Worm (Caenorhabditis elegans) whole organism, young adult: ENCODE results near the gene K02C4.5.

ENCODE experiments used
- B0035.1 ChIP-seq: sonication (generic microtip); optimal IDR thresholded peaks from 2 replicates; lab custom pipeline; 2016; ENCODE audit warnings: missing genetic modification characterization, mild to moderate bottlenecking, missing compliant biosample characterization, missing genotype, missing genetic modification reagents
- B0261.1 ChIP-seq: sonication (generic microtip); optimal IDR thresholded peaks from 2 replicates; lab custom pipeline; 2016; ENCODE audit warnings: mild to moderate bottlenecking, missing genetic modification characterization, moderate library complexity, missing compliant biosample characterization
- D2030.7 ChIP-seq: fragments of 200-800 bp; sonication (Bioruptor generic); IDR thresholded peaks from 2 replicates; pipeline ENCODE4 v1.3.6; 2022; ENCODE audit warnings: missing genetic modification reagents, missing genetic modification characterization, missing compliant biosample characterization
- F37B4.10 ChIP-seq: fragments of 200-800 bp; sonication (Bioruptor generic); IDR thresholded peaks from 2 replicates; pipeline ENCODE4 v1.3.6; 2022; ENCODE audit warnings: missing genetic modification characterization, missing compliant biosample characterization
- F49E8.2 ChIP-seq: sonication (generic microtip); optimal IDR thresholded peaks from 3 replicates; lab custom pipeline; 2017; ENCODE audit warnings: missing genetic modification characterization, mild to moderate bottlenecking, missing compliant biosample characterization, antibody characterized with exemption, moderate library complexity; ENCODE audit not compliant: insufficient read depth
- F52B5.7 ChIP-seq: sonication (generic microtip); optimal IDR thresholded peaks from 2 replicates; lab custom pipeline; 2016; ENCODE audit warnings: mild to moderate bottlenecking, missing genetic modification characterization, missing compliant biosample characterization
- Y56A3A.18 ChIP-seq: fragments of 200-800 bp; sonication (Bioruptor generic); IDR thresholded peaks from 2 replicates; pipeline ENCODE4 v1.3.6; 2022; ENCODE audit warnings: missing genetic modification reagents, missing genetic modification characterization, missing compliant biosample characterization
- Y79H2A.3 ChIP-seq: fragments of 200-800 bp; sonication (Bioruptor generic); conservative IDR thresholded peaks from 2 replicates; pipeline ENCODE4 v1.3.6; 2022; ENCODE audit warnings: missing genetic modification reagents, missing genetic modification characterization, missing compliant biosample characterization
- akir-1 ChIP-seq: fragments of 200-800 bp; sonication (Bioruptor generic); optimal IDR thresholded peaks from 2 replicates; lab custom pipeline; 2018; ENCODE audit warnings: mild to moderate bottlenecking, missing genetic modification characterization, moderate library complexity, missing compliant biosample characterization
- ama-1 ChIP-seq, 3 experiments: fragments of 150-350 bp in 1 of 3; sonication (generic microtip) in 2 of 3; optimal IDR thresholded peaks; 2 replicates each; lab custom pipeline; 2014 to 2018; ENCODE audit warnings: missing biosample characterization in 2 of 3, missing genetic modification characterization in 2 of 3, missing genetic modification reagents in 2 of 3
- aptf-2 ChIP-seq: fragments of 200-800 bp; sonication (Bioruptor generic); conservative IDR thresholded peaks from 2 replicates; pipeline ENCODE4 v1.3.6; 2022; ENCODE audit warnings: missing genetic modification reagents, missing genetic modification characterization, missing compliant biosample characterization
- aptf-3 ChIP-seq: fragments of 200-800 bp; sonication (Bioruptor generic); IDR thresholded peaks from 2 replicates; pipeline ENCODE4 v1.3.6; 2022; ENCODE audit warnings: missing genetic modification characterization, missing compliant biosample characterization
- cebp-1 ChIP-seq, 2 experiments: fragments of 200-800 bp in 1 of 2; sonication (Bioruptor generic) in 1 of 2; sonication (generic microtip) in 1 of 2; IDR thresholded peaks in 1 of 2; optimal IDR thresholded peaks in 1 of 2; 2 replicates each; pipeline versions ENCODE4 v1.3.6 to Lab custom; 2017 to 2022; ENCODE audit warnings: missing compliant biosample characterization in 2 of 2, missing genetic modification characterization in 2 of 2, mild to moderate bottlenecking in 1 of 2, missing genetic modification reagents in 1 of 2, moderate library complexity in 1 of 2
- ceh-58 ChIP-seq: fragments of 200-800 bp; sonication (Bioruptor generic); IDR thresholded peaks from 2 replicates; pipeline ENCODE4 v1.3.6; 2022; ENCODE audit warnings: missing genetic modification characterization, missing compliant biosample characterization
- chd-7 ChIP-seq: sonication (generic microtip); optimal IDR thresholded peaks from 2 replicates; lab custom pipeline; 2016; ENCODE audit warnings: mild to moderate bottlenecking, missing genetic modification characterization, moderate library complexity, missing compliant biosample characterization
- die-1 ChIP-seq: sonication (generic microtip); optimal IDR thresholded peaks from 2 replicates; lab custom pipeline; 2016; ENCODE audit warnings: missing genotype, mild to moderate bottlenecking, missing genetic modification characterization, missing compliant biosample characterization
- dpl-1 ChIP-seq: fragments of 150-350 bp; optimal IDR thresholded peaks from 2 replicates; lab custom pipeline; 2014; ENCODE audit warnings: missing biosample characterization, missing genetic modification reagents, missing genetic modification characterization
- efl-1 ChIP-seq: fragments of 150-350 bp; optimal IDR thresholded peaks from 2 replicates; lab custom pipeline; 2014; ENCODE audit warnings: missing biosample characterization, missing genetic modification reagents, missing genetic modification characterization
- egrh-3 ChIP-seq: fragments of 200-800 bp; sonication (Bioruptor generic); IDR thresholded peaks from 2 replicates; pipeline ENCODE4 v1.3.6; 2022; ENCODE audit warnings: missing genetic modification reagents, missing genetic modification characterization, missing compliant biosample characterization
- ekl-4 ChIP-seq: fragments of 200-800 bp; sonication (Bioruptor generic); IDR thresholded peaks from 2 replicates; pipeline ENCODE4 v1.3.6; 2022; ENCODE audit warnings: missing genetic modification reagents, missing genetic modification characterization, missing compliant biosample characterization
- fkh-3 ChIP-seq: sonication (generic microtip); optimal IDR thresholded peaks from 2 replicates; lab custom pipeline; 2016; ENCODE audit warnings: mild to moderate bottlenecking, missing genetic modification characterization, missing compliant biosample characterization
- gei-17 ChIP-seq: fragments of 200-800 bp; sonication (Bioruptor generic); optimal IDR thresholded peaks from 2 replicates; lab custom pipeline; 2018; ENCODE audit warnings: mild to moderate bottlenecking, missing genetic modification characterization, missing compliant biosample characterization
- him-1 ChIP-seq: sonication (generic microtip); optimal IDR thresholded peaks from 2 replicates; lab custom pipeline; 2016; ENCODE audit warnings: missing genotype, missing genetic modification reagents, missing genetic modification characterization, missing compliant biosample characterization
- hlh-26 ChIP-seq: fragments of 200-800 bp; sonication (Bioruptor generic); conservative IDR thresholded peaks from 2 replicates; pipeline ENCODE4 v1.3.6; 2022; ENCODE audit warnings: missing genetic modification reagents, missing genetic modification characterization, missing compliant biosample characterization
- lir-1 ChIP-seq: fragments of 200-800 bp; sonication (Bioruptor generic); conservative IDR thresholded peaks from 2 replicates; pipeline ENCODE4 v1.3.6; 2022; ENCODE audit warnings: missing genetic modification reagents, missing genetic modification characterization, missing compliant biosample characterization
- lsy-27 ChIP-seq: sonication (generic microtip); optimal IDR thresholded peaks from 2 replicates; lab custom pipeline; 2017; ENCODE audit warnings: missing genetic modification characterization, mild to moderate bottlenecking, missing compliant biosample characterization, antibody characterized with exemption, missing genotype, borderline replicate concordance; ENCODE audit not compliant: insufficient read depth
- madf-8 ChIP-seq: fragments of 200-800 bp; sonication (Bioruptor generic); conservative IDR thresholded peaks from 2 replicates; pipeline ENCODE4 v1.3.6; 2022; ENCODE audit warnings: missing genetic modification reagents, missing genetic modification characterization, missing compliant biosample characterization
- mcd-1 ChIP-seq: fragments of 200-800 bp; sonication (Bioruptor generic); IDR thresholded peaks from 2 replicates; pipeline ENCODE4 v1.3.6; 2022; ENCODE audit warnings: missing genetic modification reagents, missing genetic modification characterization, missing compliant biosample characterization
- mel-28 ChIP-seq: sonication (generic microtip); optimal IDR thresholded peaks from 2 replicates; lab custom pipeline; 2016; ENCODE audit warnings: borderline replicate concordance, mild to moderate bottlenecking, missing genetic modification characterization, missing compliant biosample characterization
- nfya-1 ChIP-seq: sonication (generic microtip); optimal IDR thresholded peaks from 2 replicates; lab custom pipeline; 2017; ENCODE audit warnings: antibody characterized with exemption, missing compliant biosample characterization, missing genetic modification characterization, borderline replicate concordance; ENCODE audit not compliant: insufficient read depth
- nhr-179 ChIP-seq: sonication (generic microtip); optimal IDR thresholded peaks from 2 replicates; lab custom pipeline; 2016; ENCODE audit warnings: mild to moderate bottlenecking, missing genetic modification characterization, missing compliant biosample characterization
- pha-4 ChIP-seq: fragments of 150-350 bp; sonication (generic microtip); optimal IDR thresholded peaks from 2 replicates; lab custom pipeline; 2014; ENCODE audit warnings: missing biosample characterization, missing genetic modification reagents, missing genetic modification characterization
- rcor-1 ChIP-seq: fragments of 200-800 bp; sonication (Bioruptor generic); IDR thresholded peaks from 2 replicates; pipeline ENCODE4 v1.3.6; 2022; ENCODE audit warnings: missing genetic modification reagents, missing genetic modification characterization, missing compliant biosample characterization
- repo-1 ChIP-seq: sonication (generic microtip); optimal IDR thresholded peaks from 2 replicates; lab custom pipeline; 2017; ENCODE audit warnings: mild to moderate bottlenecking, missing genetic modification characterization, missing compliant biosample characterization
- somi-1 ChIP-seq: fragments of 200-800 bp; sonication (Bioruptor generic); optimal IDR thresholded peaks from 2 replicates; lab custom pipeline; 2018; ENCODE audit warnings: mild to moderate bottlenecking, missing genetic modification characterization, missing compliant biosample characterization
- tbp1 ChIP-seq: fragments of 200-800 bp; sonication (Bioruptor generic); optimal IDR thresholded peaks from 2 replicates; lab custom pipeline; 2018; ENCODE audit warnings: mild to moderate bottlenecking, missing genetic modification characterization, missing compliant biosample characterization
- xnd-1 ChIP-seq: sonication (generic microtip); optimal IDR thresholded peaks from 2 replicates; lab custom pipeline; 2016; ENCODE audit warnings: missing genotype, missing genetic modification reagents, missing genetic modification characterization, missing compliant biosample characterization
- zfh-2 ChIP-seq: fragments of 200-800 bp; sonication (Bioruptor generic); conservative IDR thresholded peaks from 2 replicates; pipeline ENCODE4 v1.3.6; 2022; ENCODE audit warnings: missing genetic modification reagents, missing genetic modification characterization, missing compliant biosample characterization
- ztf-26 ChIP-seq: sonication (generic microtip); optimal IDR thresholded peaks from 2 replicates; lab custom pipeline; 2017; ENCODE audit warnings: missing genetic modification characterization, missing compliant biosample characterization

The K02C4.5 gene

ce11 chrII:8042289-8042688 is 35.9 kb upstream of the K02C4.5 start, which contains the start of gene T05H10.1:
T05H10.1 (plus strand) TSS chrII:8042589.
- TF ChIP-seq zfh-2 (GFP tag; lab: Robert Waterston, UW) (0 out of 2 replicates have a peak, but pooled peaks have one; percentile 32), mcd-1 (GFP tag; lab: Robert Waterston, UW) (no peak)

ce11 chrII:8047264-8047663 is 31.0 kb upstream of the K02C4.5 start, which contains the start of gene apn-1:
apn-1 (plus strand) TSS chrII:8047564.
- TF ChIP-seq B0035.1 (tag; lab: Kevin White, UChicago): no peak
- no peak for TF ChIP-seq repo-1 (tag; lab: Kevin White, UChicago)
- no peak for TF ChIP-seq ama-1 (optimal IDR thresholded peaks at IDR 0.05; lab: Kevin White, UChicago)
- peak in 1 of 2 experiments; percentile 13 for TF ChIP-seq ama-1 (GFP tag; optimal IDR thresholded peaks at IDR 0.05; lab: Kevin White, UChicago)
- no peak for TF ChIP-seq ceh-58 (GFP tag; lab: Robert Waterston, UW)
- no peak for TF ChIP-seq F37B4.10 (GFP tag; lab: Robert Waterston, UW)
- TF ChIP-seq mel-28: no peak
- no peak for TF ChIP-seq ztf-26 (tag; lab: Kevin White, UChicago)
- TF ChIP-seq him-1: no peak

- TF ChIP-seq die-1 (tag; lab: Kevin White, UChicago) (no peak), ekl-4 (no peak)
These were observed 27.8 kb upstream of the K02C4.5 start, which contains the start of gene mtre-1 for ce11 chrII:8050477-8050876. mtre-1 (minus strand) TSS chrII:8050577.

- TF ChIP-seq akir-1 (GFP tag; lab: Kevin White, UChicago) (no peak), lir-1 (GFP tag; lab: Robert Waterston, UW) (no peak), Y56A3A.18 (no peak), zfh-2 (GFP tag; lab: Robert Waterston, UW) (no peak), tbp1 (GFP tag; lab: Kevin White, UChicago) (no peak), lsy-27 (tag; lab: Kevin White, UChicago) (no peak)
- TF ChIP-seq, all 124 proteins: peak for 0
These were observed 26.9 kb upstream of the K02C4.5 start for ce11 chrII:8051330-8051729.

- TF ChIP-seq somi-1 (GFP tag; lab: Kevin White, UChicago) (no peak), akir-1 (GFP tag; lab: Kevin White, UChicago) (no peak), madf-8 (peak; percentile 24; the same call in 1 of the 2 replicates), cebp-1 (GFP tag; IDR thresholded peaks at IDR 0.05; lab: Robert Waterston, UW) (no peak), cebp-1 (tag; optimal IDR thresholded peaks at IDR 0.05; lab: Kevin White, UChicago) (no peak), F52B5.7 (tag; lab: Kevin White, UChicago) (no peak), rcor-1 (GFP tag; lab: Robert Waterston, UW) (no peak), efl-1 (GFP tag; lab: Kevin White, UChicago) (peak; percentile 71), D2030.7 (GFP tag; lab: Robert Waterston, UW) (no peak; the same call in 1 of the 2 replicates), dpl-1 (GFP tag; lab: Kevin White, UChicago) (peak; percentile 2), nfya-1 (tag; lab: Kevin White, UChicago) (no peak), chd-7 (no peak), gei-17 (no peak), xnd-1 (tag; lab: Kevin White, UChicago) (no peak), pha-4 (no peak), Y79H2A.3 (GFP tag; lab: Robert Waterston, UW) (no peak), F49E8.2 (tag; lab: Kevin White, UChicago) (no peak), lir-1 (GFP tag; lab: Robert Waterston, UW) (no peak), hlh-26 (GFP tag; lab: Robert Waterston, UW) (no peak), egrh-3 (GFP tag; lab: Robert Waterston, UW) (no peak), aptf-3 (no peak), aptf-2 (GFP tag; lab: Robert Waterston, UW) (peak; percentile 83; the same call in 1 of the 2 replicates), ztf-26 (tag; lab: Kevin White, UChicago) (no peak), nhr-179 (no peak), fkh-3 (tag; lab: Kevin White, UChicago) (no peak), B0261.1 (tag; lab: Kevin White, UChicago) (no peak)
These were observed 26.1 kb upstream of the K02C4.5 start for ce11 chrII:8052172-8052571.
